Fruit fly (Drosophila melanogaster) whole organism: ENCODE data around the gene CG12674.

ENCODE experiments used
- CG8478 ChIP-seq: fragments of >200 bp; optimal IDR thresholded peaks from 2 replicates; lab custom pipeline; 2018; ENCODE audit warnings: inconsistent platforms
- Dll ChIP-seq: fragments of >200 bp; optimal IDR thresholded peaks from 2 replicates; lab custom pipeline; 2017
- EcR ChIP-seq, 2 experiments: fragments of >200 bp; optimal IDR thresholded peaks; 2 replicates each; lab custom pipeline; 2017; ENCODE audit warnings: missing biosample characterization in 2 of 2, missing genetic modification characterization in 2 of 2, missing genetic modification reagents in 2 of 2
- pan ChIP-seq: fragments of >200 bp; optimal IDR thresholded peaks from 2 replicates; lab custom pipeline; 2017
- usp ChIP-seq: fragments of >200 bp; optimal IDR thresholded peaks from 2 replicates; lab custom pipeline; 2017; ENCODE audit warnings: missing biosample characterization, missing genetic modification characterization, mixed read lengths

dm6 chr2L:2110350-2110888, 30.7 kb downstream of the CG12674 start:
- TF ChIP-seq EcR (GFP tag; optimal IDR thresholded peaks at IDR 0.05; lab: Kevin White, UChicago) (no peak), Dll (lab: Kevin White, UChicago) (no peak), pan (lab: Kevin White, UChicago) (no peak), CG8478 (lab: Kevin White, UChicago) (no peak), usp (no peak)
